Worm (Caenorhabditis elegans): ENCODE data around the gene C04C3.9.

The C04C3.9 gene

ce11 chrIV:3428434-3428950, at the start of gene C04C3.9, which contains the start of gene srz-60:
TSS of gene C04C3.9 (minus strand) at chrIV:3428534.
TSS of gene srz-60 (plus strand) at chrIV:3428900.
- TF ChIP-seq M03D4.4 (tag; optimal IDR thresholded peaks at IDR 0.05) (no peak), sem-2 (GFP tag; optimal IDR thresholded peaks at IDR 0.05) (no peak), sptf-1 (tag; optimal IDR thresholded peaks at IDR 0.05) (no peak), nhr-2 (tag; optimal IDR thresholded peaks at IDR 0.05) (no peak), nhr-12 (tag; optimal IDR thresholded peaks at IDR 0.05) (no peak), blmp-1 (tag; optimal IDR thresholded peaks at IDR 0.05) (no peak), snpc-4 (tag; optimal IDR thresholded peaks at IDR 0.05) (no peak), mep-1 (tag; optimal IDR thresholded peaks at IDR 0.05) (no peak), unc-120 (tag; optimal IDR thresholded peaks at IDR 0.05; ENCODE audit: poor library complexity, severe bottlenecking) (no peak), lin-13 (tag; optimal IDR thresholded peaks at IDR 0.05) (no peak), cnd-1 (tag; optimal IDR thresholded peaks at IDR 0.05) (no peak), ceh-43 (GFP tag; optimal IDR thresholded peaks at IDR 0.05) (no peak)

DNA sequence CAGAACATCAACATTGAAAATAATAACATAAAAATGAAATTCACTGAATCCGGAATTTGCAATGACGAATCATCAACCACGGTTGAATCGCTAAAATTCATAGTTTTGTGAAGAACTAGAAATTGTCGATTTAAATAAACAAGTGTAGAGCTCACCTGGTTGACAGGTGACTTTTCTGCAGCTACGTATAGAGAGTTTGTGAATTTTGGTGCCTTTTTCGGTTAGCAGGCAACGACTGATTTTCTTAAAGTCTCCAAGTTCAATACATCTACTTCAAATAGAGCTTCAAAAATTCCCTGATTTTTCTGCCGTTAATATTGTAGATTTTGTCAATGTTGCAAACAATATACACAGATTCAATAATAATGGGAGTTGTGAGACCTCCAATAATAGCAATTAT, 48.8 kb upstream of the C04C3.9 start, which contains the start of gene srz-69:
TSS of gene srz-69 (minus strand) at position 101 of the 400 bp plus-strand sequence.
- TF ChIP-seq ces-1 (GFP tag; optimal IDR thresholded peaks at IDR 0.05) (no peak), ceh-43 (GFP tag; optimal IDR thresholded peaks at IDR 0.05) (no peak), mep-1 (tag; optimal IDR thresholded peaks at IDR 0.05) (no peak), M03D4.4 (tag; optimal IDR thresholded peaks at IDR 0.05) (no peak), ceh-39 (tag; optimal IDR thresholded peaks at IDR 0.05) (no peak), mls-2 (tag; optimal IDR thresholded peaks at IDR 0.05) (no peak), unc-120 (tag; optimal IDR thresholded peaks at IDR 0.05; ENCODE audit: poor library complexity, severe bottlenecking) (no peak), hlh-1 (tag; optimal IDR thresholded peaks at IDR 0.05) (no peak), lsy-2 (tag; optimal IDR thresholded peaks at IDR 0.05) (no peak), unc-62 (GFP tag; optimal IDR thresholded peaks at IDR 0.05) (no peak), nhr-2 (tag; optimal IDR thresholded peaks at IDR 0.05) (no peak), nhr-28 (tag; optimal IDR thresholded peaks at IDR 0.05) (no peak), nhr-237 (tag; optimal IDR thresholded peaks at IDR 0.05) (no peak)

- TF ChIP-seq elt-1 (tag; optimal IDR thresholded peaks at IDR 0.05; ENCODE audit: borderline replicate concordance, insufficient read depth) (no peak), lsy-2 (tag; optimal IDR thresholded peaks at IDR 0.05) (no peak), snpc-4 (tag; optimal IDR thresholded peaks at IDR 0.05) (no peak), ztf-11 (tag; optimal IDR thresholded peaks at IDR 0.05) (no peak), tbx-8 (GFP tag; optimal IDR thresholded peaks at IDR 0.05) (no peak), elt-3 (tag; optimal IDR thresholded peaks at IDR 0.05) (no peak), nhr-12 (tag; optimal IDR thresholded peaks at IDR 0.05) (no peak), ces-1 (GFP tag; optimal IDR thresholded peaks at IDR 0.05) (no peak), ham-2 (GFP tag; optimal IDR thresholded peaks at IDR 0.05) (no peak)
Measured at ce11 chrIV:3469742-3470141, 41.4 kb upstream of the C04C3.9 start, which contains the start of gene F58E2.2. TSS of gene F58E2.2 (plus strand) at chrIV:3470042.

ce11 chrIV:3467751-3468150, 39.4 kb upstream of the C04C3.9 start:
- TF ChIP-seq cnd-1 (tag; optimal IDR thresholded peaks at IDR 0.05) (no peak), zip-8 (tag; optimal IDR thresholded peaks at IDR 0.05) (no peak), ceh-83 (GFP tag; optimal IDR thresholded peaks at IDR 0.05) (no peak), lsy-2 (tag; optimal IDR thresholded peaks at IDR 0.05) (no peak), ztf-11 (tag; optimal IDR thresholded peaks at IDR 0.05) (no peak), unc-120 (tag; optimal IDR thresholded peaks at IDR 0.05; ENCODE audit: poor library complexity, severe bottlenecking) (no peak), mep-1 (tag; optimal IDR thresholded peaks at IDR 0.05) (no peak), elt-3 (tag; optimal IDR thresholded peaks at IDR 0.05) (no peak), nhr-12 (tag; optimal IDR thresholded peaks at IDR 0.05) (no peak), tbx-8 (GFP tag; optimal IDR thresholded peaks at IDR 0.05) (no peak), elt-1 (tag; optimal IDR thresholded peaks at IDR 0.05; ENCODE audit: borderline replicate concordance, insufficient read depth) (no peak)

DNA sequence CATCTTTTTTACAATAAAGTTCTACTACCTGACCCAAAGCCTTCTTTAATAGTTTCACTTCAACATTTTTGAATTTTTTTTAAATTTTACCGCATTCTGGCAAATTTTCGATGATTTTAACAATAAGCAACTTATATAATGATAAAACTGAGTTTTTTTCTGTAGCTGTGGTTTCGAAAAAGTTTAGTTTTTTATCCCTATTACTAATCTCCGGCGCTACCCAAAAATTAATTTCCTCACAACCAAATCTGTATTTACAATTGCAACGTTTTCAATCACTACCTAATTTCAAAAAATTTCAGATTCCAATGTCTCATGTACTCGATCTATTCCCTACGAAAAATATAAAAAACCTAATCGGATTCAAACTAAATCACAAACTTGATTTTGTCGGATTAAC, 38.8 kb upstream of the C04C3.9 start, which contains the start of gene F58E2.3:
TSS of gene F58E2.3 (plus strand) at position 301 of the 400 bp plus-strand sequence.
- no peak for TF ChIP-seq nhr-2 (tag; optimal IDR thresholded peaks at IDR 0.05)

- TF ChIP-seq ham-2 (GFP tag; optimal IDR thresholded peaks at IDR 0.05) (no peak), elt-1 (tag; optimal IDR thresholded peaks at IDR 0.05; ENCODE audit: borderline replicate concordance, insufficient read depth) (no peak), unc-120 (tag; optimal IDR thresholded peaks at IDR 0.05; ENCODE audit: poor library complexity, severe bottlenecking) (no peak), mab-5 (tag; optimal IDR thresholded peaks at IDR 0.05) (no peak), tbx-8 (GFP tag; optimal IDR thresholded peaks at IDR 0.05) (no peak), sptf-1 (tag; optimal IDR thresholded peaks at IDR 0.05) (no peak), mep-1 (tag; optimal IDR thresholded peaks at IDR 0.05) (no peak), unc-62 (GFP tag; optimal IDR thresholded peaks at IDR 0.05) (no peak), snpc-4 (tag; optimal IDR thresholded peaks at IDR 0.05) (no peak), hlh-1 (tag; optimal IDR thresholded peaks at IDR 0.05) (no peak), sem-2 (GFP tag; optimal IDR thresholded peaks at IDR 0.05) (no peak), ceh-39 (tag; optimal IDR thresholded peaks at IDR 0.05) (no peak), nhr-28 (tag; optimal IDR thresholded peaks at IDR 0.05) (no peak), ceh-83 (GFP tag; optimal IDR thresholded peaks at IDR 0.05) (no peak)
Measured at ce11 chrIV:3463254-3463653, 34.9 kb upstream of the C04C3.9 start, which contains the start of gene F58E2.4. TSS of gene F58E2.4 (plus strand) at chrIV:3463387.
